5 worm cellular contexts compared by ENCODE assay signal in genomic region chrX:7376941-7377340, ce11.
A peak's percentile ranks its signal among the peaks of the same experiment; 100 is the strongest.
TF ChIP-seq lines count a peak whose summit lies in the region.

Gene npr-8, plus strand, starts transcription at chrX:7377302.

TF ChIP-seq in whole organism, L1 larva, 84 proteins besides CTCF, POLR2A, EP300 and RAD21:
- no peak for TF ChIP-seq egl-27 (tag; optimal IDR thresholded peaks at IDR 0.05; lab: Kevin White, UChicago)
- TF ChIP-seq fkh-10 (GFP tag; optimal IDR thresholded peaks at IDR 0.05; lab: Kevin White, UChicago), result peak; percentile 53

TF ChIP-seq in whole organism, L3 larva, 47 proteins besides CTCF, POLR2A, EP300 and RAD21:
- TF ChIP-seq nfya-1 (tag; optimal IDR thresholded peaks at IDR 0.05; lab: Kevin White, UChicago; ENCODE audit: insufficient read depth) (no peak), fkh-10 (GFP tag; optimal IDR thresholded peaks at IDR 0.05; lab: Kevin White, UChicago) (peak; percentile 37)

TF ChIP-seq in whole organism, L4 larva, 104 proteins besides CTCF, POLR2A, EP300 and RAD21:
- TF ChIP-seq mxl-3 (GFP tag; optimal IDR thresholded peaks at IDR 0.05; lab: Kevin White, UChicago), result no peak
- no peak for TF ChIP-seq nhr-42 (GFP tag; IDR thresholded peaks at IDR 0.05; lab: Robert Waterston, UW)
- no peak for TF ChIP-seq nhr-237 (tag; optimal IDR thresholded peaks at IDR 0.05; lab: Kevin White, UChicago)
- TF ChIP-seq spr-1 (tag; optimal IDR thresholded peaks at IDR 0.05; lab: Kevin White, UChicago), result no peak
- TF ChIP-seq ces-1 (GFP tag; optimal IDR thresholded peaks at IDR 0.05; lab: Kevin White, UChicago), result peak; percentile 53

TF ChIP-seq in whole organism, late embryonic, 69 proteins besides CTCF, POLR2A, EP300 and RAD21:
- no peak for TF ChIP-seq C08G9.2 (tag; optimal IDR thresholded peaks at IDR 0.05; lab: Kevin White, UChicago)
- TF ChIP-seq T23F11.4 (GFP tag; optimal IDR thresholded peaks at IDR 0.05; lab: Kevin White, UChicago), result no peak
- TF ChIP-seq unc-42 (tag; optimal IDR thresholded peaks at IDR 0.05; lab: Kevin White, UChicago), result peak; percentile 5
- TF ChIP-seq lin-11 (tag; optimal IDR thresholded peaks at IDR 0.05; lab: Kevin White, UChicago), result no peak
- no peak for TF ChIP-seq pax-1 (tag; optimal IDR thresholded peaks at IDR 0.05; lab: Kevin White, UChicago)

TF ChIP-seq in whole organism, mixed stage, embryonic, 35 proteins besides CTCF, POLR2A, EP300 and RAD21:
- peak; percentile 48 for TF ChIP-seq ces-1 (GFP tag; optimal IDR thresholded peaks at IDR 0.05; lab: Kevin White, UChicago)
- no peak for TF ChIP-seq ceh-83 (GFP tag; optimal IDR thresholded peaks at IDR 0.05; lab: Kevin White, UChicago)
TF ChIP-seq in whole organism, mixed stage, embryonic: peak in this region for 1.

Comparison
In these comparisons a context has a peak if more than half of its experiments do, and no peak if none do; other contexts are left out.
1. Of the 29 proteins assayed by ChIP-seq in both whole organism, L4 larva and whole organism, L1 larva: peak only in whole organism, L4 larva: ces-1; only in whole organism, L1 larva: fkh-10; in both: none; in neither: 27.